Fruit fly (Drosophila melanogaster): ENCODE results near the gene RPA2.

Gene RPA2

dm6 chr2L:20951320-20951719 is 25.4 kb upstream of the RPA2 start (continued):
- TF ChIP-seq kah (GFP tag; optimal IDR thresholded peaks at IDR 0.05) (no peak), sens-2 (GFP tag; IDR thresholded peaks at IDR 0.05) (no peak), CG1832 (GFP tag; optimal IDR thresholded peaks at IDR 0.05) (no peak), mam (GFP tag; optimal IDR thresholded peaks at IDR 0.05) (no peak), Dp (GFP tag; optimal IDR thresholded peaks at IDR 0.05) (no peak), Chrac-16 (GFP tag; optimal IDR thresholded peaks at IDR 0.05) (no peak), CG15479 (GFP tag; optimal IDR thresholded peaks at IDR 0.05) (no peak), Stat92E (GFP tag; optimal IDR thresholded peaks at IDR 0.05) (no peak), ash1 (GFP tag; optimal IDR thresholded peaks at IDR 0.05) (no peak), CG3838 (GFP tag; optimal IDR thresholded peaks at IDR 0.05) (no peak), Optix (GFP tag; IDR thresholded peaks at IDR 0.05) (no peak), lmd (GFP tag; IDR thresholded peaks at IDR 0.05) (peak; percentile 22), esg (GFP tag; conservative IDR thresholded peaks at IDR 0.05) (no peak), bab2 (GFP tag; optimal IDR thresholded peaks at IDR 0.05) (peak; percentile 4), CG12942 (GFP tag; optimal IDR thresholded peaks at IDR 0.05) (no peak), stwl (tag; optimal IDR thresholded peaks at IDR 0.05) (no peak), CG4404 (GFP tag; IDR thresholded peaks at IDR 0.05) (no peak), ap (GFP tag; IDR thresholded peaks at IDR 0.05) (no peak), D (optimal IDR thresholded peaks at IDR 0.05) (no peak), D (GFP tag; optimal IDR thresholded peaks at IDR 0.05) (no peak), CG4424 (GFP tag; optimal IDR thresholded peaks at IDR 0.05) (no peak), CG1647 (GFP tag; optimal IDR thresholded peaks at IDR 0.05) (no peak), CG13296 (GFP tag; optimal IDR thresholded peaks at IDR 0.05) (no peak), ssp (GFP tag; IDR thresholded peaks at IDR 0.05) (no peak), Six4 (GFP tag; optimal IDR thresholded peaks at IDR 0.05) (no peak), Taf1 (GFP tag; IDR thresholded peaks at IDR 0.05) (no peak), CG1529 (GFP tag; optimal IDR thresholded peaks at IDR 0.05) (no peak), CG9817 (tag; optimal IDR thresholded peaks at IDR 0.05) (no peak), CG10366 (GFP tag; IDR thresholded peaks at IDR 0.05) (no peak), CG1233 (GFP tag; optimal IDR thresholded peaks at IDR 0.05) (no peak), Abd-B (GFP tag; optimal IDR thresholded peaks at IDR 0.05) (no peak), Gug (GFP tag; IDR thresholded peaks at IDR 0.05) (no peak), CG1603 (tag; optimal IDR thresholded peaks at IDR 0.05) (peak; percentile 29), pros (GFP tag; optimal IDR thresholded peaks at IDR 0.05) (no peak), cg (GFP tag; optimal IDR thresholded peaks at IDR 0.05) (no peak), Camta (GFP tag; optimal IDR thresholded peaks at IDR 0.05) (no peak), MTF-1 (GFP tag; optimal IDR thresholded peaks at IDR 0.05; ENCODE audit: borderline replicate concordance) (no peak), CG17361 (GFP tag; IDR thresholded peaks at IDR 0.05) (no peak), Hsf (GFP tag; optimal IDR thresholded peaks at IDR 0.05) (no peak), al (GFP tag; IDR thresholded peaks at IDR 0.05) (no peak), Mrtf (GFP tag; IDR thresholded peaks at IDR 0.05) (no peak), bcd (GFP tag; optimal IDR thresholded peaks at IDR 0.05) (no peak), ac (GFP tag; optimal IDR thresholded peaks at IDR 0.05) (no peak), CG7839 (tag; optimal IDR thresholded peaks at IDR 0.05) (peak; percentile 36), CG16813 (GFP tag; IDR thresholded peaks at IDR 0.05; ENCODE audit: partially characterized antibody) (no peak), BtbVII (GFP tag; optimal IDR thresholded peaks at IDR 0.05) (no peak), CG14710 (tag; optimal IDR thresholded peaks at IDR 0.05) (no peak), Ssrp (tag; optimal IDR thresholded peaks at IDR 0.05) (no peak), HLH54F (GFP tag; optimal IDR thresholded peaks at IDR 0.05) (no peak), CG4730 (GFP tag; IDR thresholded peaks at IDR 0.05) (no peak), CG17328 (GFP tag; IDR thresholded peaks at IDR 0.05) (no peak)
